Worm (Caenorhabditis elegans) whole organism, L4 larva: Measurements from ENCODE around the gene K07C5.2.
A peak's percentile ranks its signal among the peaks of the same experiment; 100 is the strongest.

Experiments used
- D1046.2 ChIP-seq: fragments of 200-800 bp; sonication (Bioruptor generic); IDR thresholded peaks from 2 replicates; pipeline ENCODE4 v1.3.6; 2022; ENCODE audit warnings: missing genetic modification characterization, missing compliant biosample characterization
- F44E2.7 ChIP-seq: fragments of 200-800 bp; sonication (Bioruptor generic); IDR thresholded peaks from 2 replicates; pipeline ENCODE4 v2.1.2; 2022; ENCODE audit warnings: missing genetic modification characterization, missing compliant biosample characterization
- T26A8.4 ChIP-seq: fragments of 200-800 bp; sonication (Bioruptor generic); IDR thresholded peaks from 2 replicates; pipeline ENCODE4 v1.3.6; 2022; ENCODE audit warnings: missing genetic modification characterization, missing compliant biosample characterization
- ZK337.2 ChIP-seq: fragments of 200-800 bp; sonication (Bioruptor generic); IDR thresholded peaks from 2 replicates; pipeline ENCODE4 v1.3.6; 2022; ENCODE audit warnings: missing genetic modification reagents, missing genetic modification characterization, missing compliant biosample characterization
- ZK546.5 ChIP-seq, 2 experiments: sonication (generic microtip); optimal IDR thresholded peaks; 2 replicates each; lab custom pipeline; 2017; ENCODE audit warnings: missing biosample characterization in 2 of 2, missing genetic modification characterization in 2 of 2
- aha-1 ChIP-seq: fragments of 150-350 bp; peaks from one replicate; lab custom pipeline; 2014; ENCODE audit warnings: missing biosample characterization, missing genetic modification characterization
- aly-2 ChIP-seq: sonication (generic microtip); optimal IDR thresholded peaks from 2 replicates; lab custom pipeline; 2018; ENCODE audit warnings: missing biosample characterization, missing genetic modification characterization
- ceh-62 ChIP-seq: sonication (generic microtip); optimal IDR thresholded peaks from 2 replicates; lab custom pipeline; 2017; ENCODE audit warnings: missing biosample characterization, missing genetic modification characterization
- cey-2 ChIP-seq: sonication (generic microtip); optimal IDR thresholded peaks from 3 replicates; lab custom pipeline; 2017; ENCODE audit warnings: missing genetic modification characterization, mild to moderate bottlenecking, missing compliant biosample characterization, antibody characterized with exemption, borderline replicate concordance; ENCODE audit not compliant: insufficient read depth
- daf-16 ChIP-seq, 3 experiments: sonication (generic microtip); optimal IDR thresholded peaks; 2 replicates each; lab custom pipeline; 2016 to 2017; ENCODE audit warnings: missing genetic modification characterization in 3 of 3, missing genetic modification reagents in 3 of 3, mild to moderate bottlenecking in 2 of 3, missing compliant biosample characterization in 2 of 3, missing biosample characterization in 1 of 3, moderate library complexity in 1 of 3
- dmd-6 ChIP-seq: fragments of 200-800 bp; sonication (Bioruptor generic); IDR thresholded peaks from 2 replicates; pipeline ENCODE4 v1.3.6; 2022; ENCODE audit warnings: missing genetic modification reagents, missing genetic modification characterization, missing compliant biosample characterization
- dmd-9 ChIP-seq: fragments of 200-800 bp; sonication (Bioruptor generic); IDR thresholded peaks from 2 replicates; pipeline ENCODE4 v1.3.6; 2022; ENCODE audit warnings: missing genetic modification reagents, missing genetic modification characterization, missing compliant biosample characterization
- egl-27 ChIP-seq: sonication (generic microtip); optimal IDR thresholded peaks from 3 replicates; lab custom pipeline; 2017; ENCODE audit warnings: missing biosample characterization, missing genetic modification reagents, missing genetic modification characterization
- egl-43 ChIP-seq: fragments of 200-800 bp; sonication (Bioruptor generic); IDR thresholded peaks from 2 replicates; pipeline ENCODE4 v1.3.6; 2022; ENCODE audit warnings: missing genetic modification reagents, missing genetic modification characterization, missing compliant biosample characterization
- fos-1 ChIP-seq: fragments of 150-350 bp; optimal IDR thresholded peaks from 2 replicates; lab custom pipeline; 2014; ENCODE audit warnings: missing biosample characterization, missing genetic modification characterization
- hif-1 ChIP-seq, 2 experiments: sonication (generic microtip); optimal IDR thresholded peaks; 2 replicates each; lab custom pipeline; 2016 to 2017; ENCODE audit warnings: missing compliant biosample characterization in 2 of 2, missing genetic modification characterization in 2 of 2, missing genetic modification reagents in 2 of 2, missing genotype in 2 of 2, mild to moderate bottlenecking in 1 of 2
- hlh-11 ChIP-seq: fragments of 200-800 bp; sonication (Bioruptor generic); optimal IDR thresholded peaks from 2 replicates; lab custom pipeline; 2018; ENCODE audit warnings: mild to moderate bottlenecking, missing genetic modification characterization, missing compliant biosample characterization
- lin-29 ChIP-seq: fragments of 200-800 bp; sonication (Bioruptor generic); IDR thresholded peaks from 2 replicates; pipeline ENCODE4 v1.3.6; 2022; ENCODE audit warnings: missing genetic modification reagents, missing genetic modification characterization, missing compliant biosample characterization
- mes-2 ChIP-seq: sonication (generic microtip); optimal IDR thresholded peaks from 2 replicates; lab custom pipeline; 2016; ENCODE audit warnings: missing genotype, mild to moderate bottlenecking, missing genetic modification characterization, missing compliant biosample characterization; ENCODE audit not compliant: poor library complexity, severe bottlenecking
- mxl-2 ChIP-seq: fragments of 200-800 bp; sonication (Bioruptor generic); conservative IDR thresholded peaks from 2 replicates; pipeline ENCODE4 v1.3.6; 2022; ENCODE audit warnings: missing genetic modification reagents, missing genetic modification characterization, missing compliant biosample characterization
- mxl-3 ChIP-seq: fragments of 200-800 bp; sonication (Bioruptor generic); optimal IDR thresholded peaks from 2 replicates; lab custom pipeline; 2018; ENCODE audit warnings: mild to moderate bottlenecking, missing genetic modification characterization, missing compliant biosample characterization
- nhr-10 ChIP-seq: fragments of 150-350 bp; optimal IDR thresholded peaks from 2 replicates; lab custom pipeline; 2014; ENCODE audit warnings: missing biosample characterization, missing genetic modification characterization
- nhr-111 ChIP-seq: fragments of 200-800 bp; sonication (Bioruptor generic); optimal IDR thresholded peaks from 2 replicates; lab custom pipeline; 2018; ENCODE audit warnings: mild to moderate bottlenecking, missing genetic modification characterization, missing compliant biosample characterization
- nhr-28 ChIP-seq: fragments of 150-350 bp; optimal IDR thresholded peaks from 2 replicates; lab custom pipeline; 2014; ENCODE audit warnings: missing biosample characterization, missing genetic modification characterization
- nhr-41 ChIP-seq: fragments of 200-800 bp; sonication (Bioruptor generic); IDR thresholded peaks from 2 replicates; pipeline ENCODE4 v1.3.6; 2022; ENCODE audit warnings: missing genetic modification reagents, missing genetic modification characterization, missing compliant biosample characterization
- nhr-77 ChIP-seq: fragments of 150-350 bp; optimal IDR thresholded peaks from 2 replicates; lab custom pipeline; 2014; ENCODE audit warnings: missing biosample characterization, missing genetic modification characterization
- pqm-1 ChIP-seq: sonication (generic microtip); optimal IDR thresholded peaks from 2 replicates; lab custom pipeline; 2017; ENCODE audit warnings: missing biosample characterization, missing genetic modification characterization
- saeg-2 ChIP-seq: fragments of 200-800 bp; sonication (Bioruptor generic); IDR thresholded peaks from 2 replicates; pipeline ENCODE4 v1.3.6; 2022; ENCODE audit warnings: missing genetic modification reagents, missing genetic modification characterization, missing compliant biosample characterization
- sdz-12 ChIP-seq: fragments of 200-800 bp; sonication (Bioruptor generic); optimal IDR thresholded peaks from 2 replicates; lab custom pipeline; 2018; ENCODE audit warnings: mild to moderate bottlenecking, missing genetic modification characterization, missing compliant biosample characterization
- set-16 ChIP-seq: fragments of 200-800 bp; sonication (Bioruptor generic); IDR thresholded peaks from 2 replicates; pipeline ENCODE4 v1.3.6; 2022; ENCODE audit warnings: missing genetic modification reagents, missing genetic modification characterization, missing compliant biosample characterization
- snpc-4 ChIP-seq: fragments of 150-350 bp; optimal IDR thresholded peaks from 2 replicates; lab custom pipeline; 2014; ENCODE audit warnings: missing biosample characterization, missing genetic modification characterization
- spr-1 ChIP-seq: sonication (generic microtip); optimal IDR thresholded peaks from 2 replicates; lab custom pipeline; 2016; ENCODE audit warnings: mild to moderate bottlenecking, missing genetic modification characterization, missing compliant biosample characterization
- unc-62 ChIP-seq, 3 experiments: fragments of 150-350 bp in 1 of 3; sonication (generic microtip); optimal IDR thresholded peaks in 2 of 3; peaks in 1 of 3; 1 replicate in 1 of 3; 2 replicates in 2 of 3; lab custom pipeline; 2014 to 2017; ENCODE audit warnings: missing biosample characterization in 3 of 3, missing genetic modification characterization in 3 of 3, missing genetic modification reagents in 3 of 3, missing genotype in 1 of 3
- zag-1 ChIP-seq: fragments of 150-350 bp; optimal IDR thresholded peaks from 2 replicates; lab custom pipeline; 2014; ENCODE audit warnings: missing biosample characterization, missing genetic modification characterization
- zfp-2 ChIP-seq: sonication (generic microtip); optimal IDR thresholded peaks from 2 replicates; lab custom pipeline; 2016; ENCODE audit warnings: mild to moderate bottlenecking, missing genetic modification characterization, missing compliant biosample characterization
- zip-11 ChIP-seq: fragments of 200-800 bp; sonication (Bioruptor generic); IDR thresholded peaks from 2 replicates; pipeline ENCODE4 v1.3.6; 2022; ENCODE audit warnings: missing genetic modification characterization, missing compliant biosample characterization
- ztf-11 ChIP-seq: fragments of 150-350 bp; optimal IDR thresholded peaks from 2 replicates; lab custom pipeline; 2014; ENCODE audit warnings: missing biosample characterization, missing genetic modification characterization

The K07C5.2 gene

DNA sequence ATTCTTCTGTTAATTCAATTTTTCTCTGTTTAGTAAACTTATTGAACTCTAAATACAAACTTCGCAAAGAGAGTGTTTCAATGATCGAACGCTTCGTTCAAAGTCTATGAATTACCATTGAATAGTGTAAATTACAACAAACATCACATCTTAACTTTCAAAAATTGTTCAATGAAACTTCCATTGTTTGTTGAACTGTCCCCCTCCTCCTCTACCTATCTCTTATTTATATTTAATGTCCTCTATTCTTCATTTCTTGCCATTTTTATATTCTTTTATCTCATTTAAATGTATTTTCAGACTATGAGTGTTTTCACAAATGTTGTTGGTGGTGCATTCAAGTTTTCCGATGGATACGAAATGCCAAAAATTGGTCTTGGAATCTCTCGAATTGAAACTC, at the start of gene K07C5.2:
K07C5.2 (plus strand) TSS at position 301 of the 400 bp plus-strand sequence.
- TF ChIP-seq nhr-111 (GFP tag; lab: Kevin White, UChicago) (no peak), sdz-12 (GFP tag; lab: Kevin White, UChicago) (no peak), F44E2.7 (GFP tag; lab: Robert Waterston, UW) (no peak), nhr-10 (tag; lab: Kevin White, UChicago) (no peak), mxl-2 (GFP tag; lab: Robert Waterston, UW) (no peak), zfp-2 (no peak), T26A8.4 (GFP tag; lab: Robert Waterston, UW) (no peak), nhr-41 (GFP tag; lab: Robert Waterston, UW) (no peak)

DNA sequence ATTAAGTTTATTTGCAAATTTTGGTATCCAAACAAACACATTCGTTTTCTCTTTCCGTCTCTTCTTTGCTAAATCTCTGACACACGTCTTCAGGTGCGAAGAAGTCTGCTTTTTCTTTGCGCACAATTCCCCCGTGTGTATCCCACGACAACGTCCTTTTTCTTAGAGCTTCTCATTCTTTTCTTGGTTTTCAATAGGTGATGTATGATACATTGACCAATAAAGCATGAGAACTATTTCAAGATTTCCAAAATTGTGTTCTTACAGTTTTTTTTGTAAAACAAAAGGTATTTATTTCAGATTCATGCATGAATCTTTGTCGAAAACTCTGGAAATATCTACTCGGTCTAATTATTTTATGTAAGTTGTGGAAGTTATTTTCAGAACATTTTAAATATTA, 49.6 kb upstream of the K07C5.2 start, which contains the start of gene B0024.15:
B0024.15 (plus strand) TSS at position 301 of the 400 bp plus-strand sequence.
- TF ChIP-seq snpc-4 (no peak), aha-1 (tag; lab: Kevin White, UChicago) (peak; percentile 47), mes-2 (no peak)

DNA sequence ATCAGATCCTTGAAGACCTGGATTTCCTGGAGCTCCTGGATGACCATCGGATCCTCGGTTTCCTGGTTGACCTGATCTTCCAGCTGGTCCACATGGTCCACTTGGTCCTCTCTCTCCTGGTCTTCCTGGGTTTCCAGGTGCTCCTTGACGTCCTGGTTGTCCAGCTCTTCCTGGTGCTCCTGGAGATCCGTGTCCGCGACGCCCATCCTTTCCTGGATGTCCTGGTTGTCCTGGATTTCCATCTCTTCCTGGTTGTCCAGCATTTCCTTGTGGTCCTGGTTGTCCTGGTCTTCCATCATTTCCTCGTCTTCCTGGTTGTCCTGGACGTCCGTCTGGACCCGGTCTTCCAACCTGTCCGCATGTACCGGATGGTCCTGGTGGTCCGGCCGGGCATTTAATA, 47.5 kb upstream of the K07C5.2 start:
- TF ChIP-seq zip-11 (GFP tag; lab: Robert Waterston, UW) (no peak), daf-16 (GFP tag; optimal IDR thresholded peaks at IDR 0.05; lab: Kevin White, UChicago) (no peak), daf-16 (tag; optimal IDR thresholded peaks at IDR 0.05; lab: Kevin White, UChicago) (no peak), nhr-77 (tag; lab: Kevin White, UChicago) (no peak), T26A8.4 (GFP tag; lab: Robert Waterston, UW) (no peak), saeg-2 (no peak), aha-1 (tag; lab: Kevin White, UChicago) (peak; percentile 14), fos-1 (tag; lab: Kevin White, UChicago) (no peak), aly-2 (tag; lab: Kevin White, UChicago) (no peak), dmd-9 (GFP tag; lab: Robert Waterston, UW) (no peak), ztf-11 (no peak), egl-43 (no peak), dmd-6 (GFP tag; lab: Robert Waterston, UW) (no peak), ZK546.5 (tag; optimal IDR thresholded peaks at IDR 0.05; lab: Kevin White, UChicago) (no peak), nhr-28 (tag; lab: Kevin White, UChicago) (no peak), set-16 (peak; percentile 76; the same call in 1 of the 2 replicates)
- TF ChIP-seq, all 104 proteins: peak for 2

DNA sequence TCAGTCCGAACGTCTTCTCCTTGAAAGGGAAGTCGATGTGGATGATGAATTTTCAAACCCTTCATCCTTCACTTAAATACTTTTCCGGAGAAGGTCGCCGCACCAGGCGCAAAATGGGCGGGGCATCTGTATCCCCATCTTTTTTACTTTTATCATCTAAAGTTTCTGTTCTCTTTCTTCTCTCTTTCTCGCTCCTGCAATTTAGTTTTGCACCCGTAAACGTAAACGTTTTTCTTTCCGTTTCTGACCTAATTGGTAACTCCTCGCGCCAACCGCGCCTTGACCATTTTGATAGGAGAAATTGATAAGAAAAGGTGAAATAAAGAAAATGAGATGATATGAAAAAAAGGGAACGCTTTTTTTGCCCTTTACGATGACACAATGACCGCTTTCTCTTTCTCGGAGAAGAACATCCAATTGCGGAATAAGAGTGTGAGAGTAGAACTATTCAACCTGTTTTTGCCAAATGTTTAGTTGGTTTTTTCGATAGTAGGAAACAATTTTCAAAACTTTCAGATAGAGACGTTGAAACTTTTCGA, 46.4 kb upstream of the K07C5.2 start, which contains the start of gene col-149:
col-149 (minus strand) TSS at position 51 of the 539 bp plus-strand sequence.
- TF ChIP-seq egl-27 (tag; lab: Kevin White, UChicago), result no peak
- no peak for TF ChIP-seq zip-11 (GFP tag; lab: Robert Waterston, UW)
- peak; percentile 66 for TF ChIP-seq pqm-1
- no peak for TF ChIP-seq lin-29 (GFP tag; lab: Robert Waterston, UW)
- TF ChIP-seq ceh-62 (tag; lab: Kevin White, UChicago), result no peak
- TF ChIP-seq sdz-12 (GFP tag; lab: Kevin White, UChicago), result no peak
- TF ChIP-seq spr-1 (tag; lab: Kevin White, UChicago), result no peak
- peak; percentile 81 for TF ChIP-seq nhr-28 (tag; lab: Kevin White, UChicago)
- no peak for TF ChIP-seq hif-1 (tag; optimal IDR thresholded peaks at IDR 0.05; lab: Kevin White, UChicago)
- no peak for TF ChIP-seq ZK337.2 (GFP tag; lab: Robert Waterston, UW)
- TF ChIP-seq D1046.2, result peak; percentile 6; the same call in 1 of the 2 replicates
- peak; percentile 51 for TF ChIP-seq hlh-11
- TF ChIP-seq unc-62 (GFP tag; optimal IDR thresholded peaks at IDR 0.05 in 1 of 2; lab: Kevin White, UChicago), result peak in 1 of 2 experiments; percentile 62
- no peak for TF ChIP-seq unc-62 (tag; optimal IDR thresholded peaks at IDR 0.05; lab: Kevin White, UChicago)
- TF ChIP-seq aha-1 (tag; lab: Kevin White, UChicago), result peak; percentile 26
- TF ChIP-seq cey-2, result peak; percentile 3
- peak; percentile 59 for TF ChIP-seq mxl-3
- TF ChIP-seq zag-1 (tag; lab: Kevin White, UChicago), result no peak
